Worm (Caenorhabditis elegans): Measurements from ENCODE around the gene frpr-12.

frpr-12 gene

ce11 chrV:8927715-8928114 is 24.9 kb downstream of the frpr-12 start:
- TF ChIP-seq aly-1 (tag; optimal IDR thresholded peaks at IDR 0.05) (no peak), scrt-1 (GFP tag; IDR thresholded peaks at IDR 0.05) (no peak), tbx-37 (GFP tag; conservative IDR thresholded peaks at IDR 0.05) (no peak), hnd-1 (tag; optimal IDR thresholded peaks at IDR 0.05) (no peak)

DNA sequence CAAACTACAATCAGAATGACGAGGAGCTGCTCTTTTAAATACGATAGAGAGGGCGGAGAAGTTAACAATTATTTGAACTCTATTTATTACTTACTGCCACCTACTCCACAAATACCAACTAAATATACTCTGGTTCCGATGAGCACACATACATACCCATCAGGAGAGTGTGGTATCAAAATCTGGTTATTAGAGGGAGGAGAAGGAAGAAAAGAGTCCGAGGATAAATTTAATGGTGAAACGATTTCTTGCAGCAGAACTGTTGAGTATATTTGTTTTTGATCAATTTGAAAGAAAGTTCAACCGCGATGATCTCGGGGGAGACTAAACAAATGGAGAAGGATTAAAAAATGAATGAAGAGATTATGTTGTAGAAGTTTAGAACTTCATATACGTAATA is 26.2 kb downstream of the frpr-12 start, which contains the start of gene H14N18.4:
Gene H14N18.4, minus strand, starts transcription at position 12 of the 400 bp plus-strand sequence.
- TF ChIP-seq pes-1 (GFP tag; IDR thresholded peaks at IDR 0.05) (no peak), scrt-1 (GFP tag; IDR thresholded peaks at IDR 0.05) (no peak), ets-7 (tag; optimal IDR thresholded peaks at IDR 0.05) (no peak), tbx-11 (GFP tag; IDR thresholded peaks at IDR 0.05) (no peak), hnd-1 (tag; optimal IDR thresholded peaks at IDR 0.05) (no peak), tbx-37 (GFP tag; conservative IDR thresholded peaks at IDR 0.05) (no peak), hmg-4 (GFP tag; optimal IDR thresholded peaks at IDR 0.05) (no peak)

ce11 chrV:8932318-8932717 is 29.5 kb downstream of the frpr-12 start, which contains the start of gene H14N18.2:
Gene H14N18.2, plus strand, starts transcription at chrV:8932618.
- TF ChIP-seq flt-1 (GFP tag; IDR thresholded peaks at IDR 0.05) = no peak
- TF ChIP-seq ets-7 (tag; optimal IDR thresholded peaks at IDR 0.05) = no peak
- TF ChIP-seq tbx-37 (GFP tag; conservative IDR thresholded peaks at IDR 0.05) = no peak
- TF ChIP-seq ceh-13 (GFP tag; optimal IDR thresholded peaks at IDR 0.05) = no peak
- TF ChIP-seq scrt-1 (GFP tag; IDR thresholded peaks at IDR 0.05) = no peak
- TF ChIP-seq tbx-11 (GFP tag; IDR thresholded peaks at IDR 0.05) = no peak
- no peak for TF ChIP-seq pes-1 (GFP tag; IDR thresholded peaks at IDR 0.05)
- no peak for TF ChIP-seq ama-1 (optimal IDR thresholded peaks at IDR 0.05)
- TF ChIP-seq B0310.2 (tag; optimal IDR thresholded peaks at IDR 0.05) = no peak

ce11 chrV:8934264-8934663 is 31.5 kb downstream of the frpr-12 start:
- TF ChIP-seq tbx-37 (GFP tag; conservative IDR thresholded peaks at IDR 0.05) (no peak), ceh-13 (GFP tag; optimal IDR thresholded peaks at IDR 0.05) (no peak), ets-7 (tag; optimal IDR thresholded peaks at IDR 0.05) (no peak), B0310.2 (tag; optimal IDR thresholded peaks at IDR 0.05) (no peak), flt-1 (GFP tag; IDR thresholded peaks at IDR 0.05) (no peak), pes-1 (GFP tag; IDR thresholded peaks at IDR 0.05) (no peak), hmbx-1 (tag; optimal IDR thresholded peaks at IDR 0.05) (no peak), sea-1 (GFP tag; conservative IDR thresholded peaks at IDR 0.05) (no peak), F13C5.2 (tag; optimal IDR thresholded peaks at IDR 0.05) (no peak), hmg-4 (GFP tag; optimal IDR thresholded peaks at IDR 0.05) (no peak), ama-1 (optimal IDR thresholded peaks at IDR 0.05) (no peak), hnd-1 (tag; optimal IDR thresholded peaks at IDR 0.05) (no peak), aly-1 (tag; optimal IDR thresholded peaks at IDR 0.05) (no peak), tra-4 (tag; optimal IDR thresholded peaks at IDR 0.05) (no peak), tbx-11 (GFP tag; IDR thresholded peaks at IDR 0.05) (no peak)

DNA sequence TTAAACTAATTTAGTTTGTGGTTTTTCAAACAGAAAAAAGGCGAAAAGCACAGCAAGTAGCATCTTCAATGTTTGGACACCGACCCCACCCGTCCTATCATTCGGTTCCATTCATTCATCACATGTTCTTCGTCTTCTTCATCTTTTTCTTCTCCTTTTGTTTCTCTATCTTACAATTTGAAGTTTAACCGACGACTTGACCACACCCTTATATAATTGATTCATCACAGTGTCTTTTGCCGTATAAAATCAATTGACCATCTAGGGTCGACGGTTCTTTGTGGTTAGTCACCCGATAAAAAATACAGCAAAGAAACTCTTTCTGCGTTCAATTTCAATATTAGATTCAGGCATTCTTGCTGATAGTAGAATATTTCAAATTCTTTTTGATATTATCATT is 32.3 kb downstream of the frpr-12 start:
- TF ChIP-seq sea-1 (GFP tag; conservative IDR thresholded peaks at IDR 0.05) (no peak), F13C5.2 (tag; optimal IDR thresholded peaks at IDR 0.05) (no peak), hmbx-1 (tag; optimal IDR thresholded peaks at IDR 0.05) (no peak), pes-1 (GFP tag; IDR thresholded peaks at IDR 0.05) (no peak), hnd-1 (tag; optimal IDR thresholded peaks at IDR 0.05) (no peak), tbx-11 (GFP tag; IDR thresholded peaks at IDR 0.05) (no peak)

DNA sequence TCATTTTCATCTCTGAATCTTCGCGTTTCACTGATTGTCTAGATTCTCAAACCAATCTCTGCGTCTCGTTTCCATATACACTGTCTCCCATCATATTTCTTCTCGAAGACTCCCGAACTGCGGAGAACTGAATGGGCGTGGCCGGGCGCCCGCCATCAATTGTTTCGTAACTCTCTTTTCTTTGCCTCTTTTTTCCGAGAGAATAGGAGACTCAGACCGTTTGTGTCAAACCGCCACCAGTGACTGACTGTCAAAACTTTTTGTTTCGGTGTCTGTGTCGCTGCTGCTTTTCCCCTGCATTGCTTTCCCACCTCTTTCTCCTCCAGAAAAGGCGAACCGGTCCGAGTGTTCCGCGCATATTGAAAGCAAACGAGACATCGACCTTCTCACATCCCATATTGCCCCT is 33.4 kb downstream of the frpr-12 start, which contains the start of gene unc-23:
Gene unc-23, plus strand, starts transcription at position 176 of the 406 bp plus-strand sequence.
- no peak for TF ChIP-seq tbx-11 (GFP tag; IDR thresholded peaks at IDR 0.05)
- no peak for TF ChIP-seq scrt-1 (GFP tag; IDR thresholded peaks at IDR 0.05)
- no peak for TF ChIP-seq ets-7 (tag; optimal IDR thresholded peaks at IDR 0.05)

DNA sequence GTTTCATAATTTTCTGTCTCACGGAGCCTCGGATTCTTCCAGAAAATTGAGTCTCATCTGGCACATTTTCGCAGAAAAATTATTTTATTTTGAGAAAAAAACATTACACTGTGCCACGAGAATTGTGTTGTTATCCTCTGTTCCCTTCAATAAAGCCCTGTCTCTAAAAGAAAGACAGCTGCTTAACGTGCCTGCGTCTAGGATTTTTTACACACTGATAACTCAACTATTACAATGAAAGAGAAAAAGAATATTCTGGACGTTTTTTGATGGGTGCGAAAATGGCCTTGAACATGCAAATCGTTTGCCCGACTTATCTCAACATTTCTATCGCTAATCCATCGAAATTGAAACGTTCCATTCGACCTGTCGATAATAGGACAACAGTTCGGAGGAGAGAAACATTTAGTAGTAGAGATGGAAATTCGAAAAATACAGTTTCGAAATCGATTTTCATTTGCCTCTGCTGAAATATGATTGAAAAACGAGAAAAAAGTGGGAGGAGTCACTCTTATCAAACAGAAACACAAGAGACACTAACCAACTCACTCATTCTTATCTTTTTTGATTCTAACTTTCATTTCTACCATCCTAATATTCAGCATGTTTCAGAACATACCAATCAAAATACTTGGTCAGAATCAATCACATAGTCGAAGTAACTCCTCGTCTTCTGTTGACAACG is 34.1 kb downstream of the frpr-12 start:
- no peak for TF ChIP-seq sea-1 (GFP tag; conservative IDR thresholded peaks at IDR 0.05)

DNA sequence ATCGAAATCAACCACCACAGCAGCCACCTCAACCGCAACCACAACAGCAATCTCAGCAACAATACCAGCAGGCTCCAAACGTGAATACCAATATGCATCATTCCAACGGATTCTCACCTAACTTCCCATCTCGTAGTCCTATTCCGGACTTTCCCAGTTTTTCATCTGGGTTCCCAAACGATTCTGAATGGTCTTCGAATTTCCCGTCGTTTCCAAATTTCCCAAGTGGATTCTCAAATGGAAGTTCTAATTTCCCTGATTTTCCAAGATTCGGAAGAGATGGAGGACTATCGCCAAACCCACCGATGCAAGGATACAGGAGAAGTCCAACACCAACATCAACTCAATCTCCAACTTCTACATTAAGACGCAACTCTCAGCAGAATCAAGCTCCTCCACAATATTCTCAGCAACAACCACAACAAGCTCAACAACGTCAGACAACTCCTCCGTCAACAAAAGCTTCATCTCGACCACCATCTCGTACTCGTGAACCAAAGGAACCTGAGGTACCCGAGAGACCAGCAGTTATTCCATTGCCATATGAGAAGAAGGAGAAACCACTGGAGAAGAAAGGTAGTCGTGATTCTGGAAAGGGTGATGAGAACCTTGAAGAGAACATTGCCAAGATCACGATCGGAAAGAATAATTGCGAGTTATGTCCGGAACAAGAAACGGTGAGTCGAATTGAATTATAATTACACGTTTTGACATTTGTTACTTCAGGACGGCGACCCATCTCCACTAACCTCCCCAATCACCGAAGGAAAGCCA is 34.9 kb downstream of the frpr-12 start:
- TF ChIP-seq scrt-1 (GFP tag; IDR thresholded peaks at IDR 0.05) = no peak

- no peak for TF ChIP-seq sea-1 (GFP tag; conservative IDR thresholded peaks at IDR 0.05)
- no peak for TF ChIP-seq hnd-1 (tag; optimal IDR thresholded peaks at IDR 0.05)
- TF ChIP-seq flt-1 (GFP tag; IDR thresholded peaks at IDR 0.05) = no peak
- no peak for TF ChIP-seq F13C5.2 (tag; optimal IDR thresholded peaks at IDR 0.05)
- TF ChIP-seq scrt-1 (GFP tag; IDR thresholded peaks at IDR 0.05) = no peak
- no peak for TF ChIP-seq pes-1 (GFP tag; IDR thresholded peaks at IDR 0.05)
- no peak for TF ChIP-seq hmg-4 (GFP tag; optimal IDR thresholded peaks at IDR 0.05)
- no peak for TF ChIP-seq tbx-37 (GFP tag; conservative IDR thresholded peaks at IDR 0.05)
- TF ChIP-seq hmbx-1 (tag; optimal IDR thresholded peaks at IDR 0.05) = no peak
- TF ChIP-seq ceh-36 (tag; optimal IDR thresholded peaks at IDR 0.05) = no peak
- no peak for TF ChIP-seq aly-1 (tag; optimal IDR thresholded peaks at IDR 0.05)
- TF ChIP-seq ets-7 (tag; optimal IDR thresholded peaks at IDR 0.05) = no peak
Measured at ce11 chrV:8938445-8938844, 35.6 kb downstream of the frpr-12 start.

Data from whole organism, early embryonic.